Worm (Caenorhabditis elegans) whole organism, early embryonic: ENCODE measurements around the gene Y17G9B.11.

Experiments used
- B0310.2 ChIP-seq: sonication (generic microtip); optimal IDR thresholded peaks from 2 replicates; lab custom pipeline; 2016; ENCODE audit warnings: mild to moderate bottlenecking, missing genetic modification characterization, missing compliant biosample characterization
- aly-1 ChIP-seq: sonication (generic microtip); optimal IDR thresholded peaks from 2 replicates; lab custom pipeline; 2016; ENCODE audit warnings: missing genetic modification characterization, missing compliant biosample characterization
- ama-1 ChIP-seq: fragments of 150-350 bp; optimal IDR thresholded peaks from 2 replicates; lab custom pipeline; 2014
- flt-1 ChIP-seq: fragments of 200-800 bp; sonication (Bioruptor generic); IDR thresholded peaks from 2 replicates; pipeline ENCODE4 v1.3.6; 2022; ENCODE audit warnings: missing genetic modification characterization, missing compliant biosample characterization
- hmbx-1 ChIP-seq: sonication (generic microtip); optimal IDR thresholded peaks from 2 replicates; lab custom pipeline; 2016; ENCODE audit warnings: mild to moderate bottlenecking, missing genetic modification characterization, missing compliant biosample characterization
- hmg-4 ChIP-seq: fragments of 200-800 bp; sonication (Bioruptor generic); optimal IDR thresholded peaks from 2 replicates; lab custom pipeline; 2018; ENCODE audit warnings: mild to moderate bottlenecking, missing genetic modification characterization, missing compliant biosample characterization
- hnd-1 ChIP-seq: sonication (generic microtip); optimal IDR thresholded peaks from 2 replicates; lab custom pipeline; 2016; ENCODE audit warnings: missing genetic modification characterization, missing compliant biosample characterization
- pes-1 ChIP-seq: fragments of 200-800 bp; sonication (Bioruptor generic); IDR thresholded peaks from 2 replicates; pipeline ENCODE4 v1.3.6; 2022; ENCODE audit warnings: missing genetic modification reagents, missing genetic modification characterization, missing compliant biosample characterization
- scrt-1 ChIP-seq: fragments of 200-800 bp; sonication (Bioruptor generic); IDR thresholded peaks from 2 replicates; pipeline ENCODE4 v1.3.6; 2022; ENCODE audit warnings: missing genetic modification characterization, missing compliant biosample characterization
- sea-1 ChIP-seq: fragments of 200-800 bp; sonication (Bioruptor generic); conservative IDR thresholded peaks from 2 replicates; pipeline ENCODE4 v1.3.6; 2022; ENCODE audit warnings: missing genetic modification characterization, missing compliant biosample characterization
- tbx-11 ChIP-seq: fragments of 200-800 bp; sonication (Bioruptor generic); IDR thresholded peaks from 2 replicates; pipeline ENCODE4 v1.3.6; 2022; ENCODE audit warnings: missing genetic modification characterization, missing compliant biosample characterization
- tbx-37 ChIP-seq: fragments of 200-800 bp; sonication (Bioruptor generic); conservative IDR thresholded peaks from 2 replicates; pipeline ENCODE4 v1.3.6; 2022; ENCODE audit warnings: missing genetic modification reagents, missing genetic modification characterization, missing compliant biosample characterization
- tra-4 ChIP-seq: sonication (generic microtip); optimal IDR thresholded peaks from 2 replicates; lab custom pipeline; 2017; ENCODE audit warnings: missing genetic modification characterization, missing compliant biosample characterization

DNA sequence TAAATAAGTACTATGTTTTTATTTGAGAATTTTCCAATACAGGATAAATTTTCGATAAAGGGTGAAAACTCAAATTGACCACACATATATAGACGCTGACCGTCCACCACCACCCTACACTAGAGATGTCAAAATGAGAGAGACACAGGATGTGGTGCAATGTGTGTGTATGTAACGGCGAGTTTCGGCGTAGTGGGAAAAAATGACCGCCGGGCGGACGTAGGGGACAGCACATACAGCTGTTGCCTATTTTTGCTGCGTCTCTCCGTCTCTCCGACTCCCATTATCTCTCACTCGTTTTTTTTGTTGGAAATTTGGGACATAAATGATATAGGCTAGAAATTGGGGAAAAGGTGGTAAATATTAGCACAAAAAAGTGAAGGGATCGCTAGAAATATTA lies 24.7 kb downstream of the Y17G9B.11 start:
- TF ChIP-seq ama-1 (lab: Kevin White, UChicago) (no peak), hmbx-1 (no peak), tbx-11 (GFP tag; lab: Robert Waterston, UW) (no peak), aly-1 (no peak), sea-1 (GFP tag; lab: Robert Waterston, UW) (no peak), scrt-1 (GFP tag; lab: Robert Waterston, UW) (no peak), flt-1 (no peak), hmg-4 (GFP tag; lab: Kevin White, UChicago) (peak; percentile 55), B0310.2 (tag; lab: Kevin White, UChicago) (no peak), tra-4 (tag; lab: Kevin White, UChicago) (no peak), hnd-1 (tag; lab: Kevin White, UChicago) (no peak), pes-1 (GFP tag; lab: Robert Waterston, UW) (no peak), tbx-37 (GFP tag; lab: Robert Waterston, UW) (no peak)
